Fruit fly (Drosophila melanogaster) whole organism, embryonic: ENCODE measurements around the gene CG13949.

Experiments
- B-H2 ChIP-seq: fragments of 200-800 bp; sonication (Bioruptor generic); optimal IDR thresholded peaks from 2 replicates; lab custom pipeline; 2018; ENCODE audit warnings: missing biosample characterization, mild to moderate bottlenecking, missing genetic modification characterization
- CG10366 ChIP-seq: fragments of 200-800 bp; sonication (Bioruptor generic); IDR thresholded peaks from 2 replicates; pipeline ENCODE4 v1.3.6; 2022; ENCODE audit warnings: missing biosample characterization, missing genetic modification characterization
- CG10462 ChIP-seq: fragments of 200-800 bp; sonication (Bioruptor generic); optimal IDR thresholded peaks from 2 replicates; lab custom pipeline; 2016; ENCODE audit warnings: missing biosample characterization, missing genetic modification characterization
- CG11085 ChIP-seq: fragments of 200-800 bp; sonication (Bioruptor generic); IDR thresholded peaks from 2 replicates; pipeline ENCODE4 v1.3.6; 2022; ENCODE audit warnings: missing biosample characterization, missing genetic modification characterization
- CG11560 ChIP-seq: fragments of 200-800 bp; sonication (Bioruptor generic); IDR thresholded peaks from 3 replicates; pipeline ENCODE4 v1.3.6; 2022; ENCODE audit warnings: missing biosample characterization, missing genetic modification characterization
- CG12104 ChIP-seq: fragments of 200-800 bp; sonication (Bioruptor generic); optimal IDR thresholded peaks from 3 replicates; lab custom pipeline; 2016; ENCODE audit warnings: missing biosample characterization, missing genetic modification characterization
- CG12299 ChIP-seq: fragments of 200-800 bp; sonication (Bioruptor generic); optimal IDR thresholded peaks from 2 replicates; lab custom pipeline; 2018; ENCODE audit warnings: missing biosample characterization, mild to moderate bottlenecking, missing genetic modification characterization
- CG12769 ChIP-seq: fragments of 200-800 bp; sonication (Bioruptor generic); optimal IDR thresholded peaks from 2 replicates; lab custom pipeline; 2019; ENCODE audit warnings: missing biosample characterization, mild to moderate bottlenecking, missing genetic modification characterization, moderate library complexity
- CG13287 ChIP-seq: fragments of 200-800 bp; sonication (Bioruptor generic); IDR thresholded peaks from 2 replicates; pipeline ENCODE4 v1.3.6; 2022; ENCODE audit warnings: missing biosample characterization, missing genetic modification characterization; ENCODE audit not compliant: partially characterized antibody
- CG14710 ChIP-seq: fragments of 200-800 bp; sonication (Bioruptor generic); optimal IDR thresholded peaks from 3 replicates; lab custom pipeline; 2019; ENCODE audit warnings: missing biosample characterization, mild to moderate bottlenecking, missing genetic modification characterization, moderate library complexity
- CG15269 ChIP-seq: fragments of 200-800 bp; sonication (Bioruptor generic); optimal IDR thresholded peaks from 2 replicates; lab custom pipeline; 2018; ENCODE audit warnings: missing biosample characterization, mild to moderate bottlenecking, missing genetic modification characterization, moderate library complexity
- CG1529 ChIP-seq: fragments of 200-800 bp; sonication (Bioruptor generic); optimal IDR thresholded peaks from 3 replicates; lab custom pipeline; 2018; ENCODE audit warnings: missing biosample characterization, missing genetic modification characterization
- CG17328 ChIP-seq: fragments of 200-800 bp; sonication (Bioruptor generic); IDR thresholded peaks from 2 replicates; pipeline ENCODE4 v1.3.6; 2022; ENCODE audit warnings: missing biosample characterization, missing genetic modification characterization
- CG17361 ChIP-seq: fragments of 200-800 bp; sonication (Bioruptor generic); IDR thresholded peaks from 3 replicates; pipeline ENCODE4 v1.3.6; 2022; ENCODE audit warnings: missing biosample characterization, missing genetic modification characterization
- CG18476 ChIP-seq: fragments of 200-800 bp; sonication (Bioruptor generic); optimal IDR thresholded peaks from 2 replicates; lab custom pipeline; 2016; ENCODE audit warnings: missing biosample characterization, mild to moderate bottlenecking, missing genetic modification characterization
- CG31441 ChIP-seq: fragments of 200-800 bp; sonication (Bioruptor generic); IDR thresholded peaks from 2 replicates; pipeline ENCODE4 v1.3.6; 2022; ENCODE audit warnings: missing biosample characterization, missing genetic modification characterization
- CG32532 ChIP-seq: fragments of 200-800 bp; sonication (Bioruptor generic); IDR thresholded peaks from 2 replicates; pipeline ENCODE4 v1.3.6; 2022; ENCODE audit warnings: missing biosample characterization, missing genetic modification characterization
- CG34224 ChIP-seq: fragments of 200-800 bp; sonication (Bioruptor generic); IDR thresholded peaks from 3 replicates; pipeline ENCODE4 v1.3.6; 2022; ENCODE audit warnings: missing biosample characterization, missing genetic modification characterization; ENCODE audit not compliant: partially characterized antibody
- CG4707 ChIP-seq: fragments of 200-800 bp; sonication (Bioruptor generic); optimal IDR thresholded peaks from 2 replicates; lab custom pipeline; 2018; ENCODE audit warnings: missing biosample characterization, mild to moderate bottlenecking, missing genetic modification characterization, moderate library complexity
- CG7745 ChIP-seq: fragments of 200-800 bp; sonication (Bioruptor generic); optimal IDR thresholded peaks from 2 replicates; lab custom pipeline; 2018; ENCODE audit warnings: missing biosample characterization, mild to moderate bottlenecking, missing genetic modification characterization, moderate library complexity
- CG8478 ChIP-seq: fragments of >200 bp; optimal IDR thresholded peaks from 2 replicates; lab custom pipeline; 2018
- Dip2 ChIP-seq: fragments of 200-800 bp; sonication (Bioruptor generic); IDR thresholded peaks from 2 replicates; pipeline ENCODE4 v1.3.6; 2022; ENCODE audit warnings: missing biosample characterization, missing genetic modification characterization
- Dip3 ChIP-seq: fragments of 200-800 bp; sonication (Bioruptor generic); optimal IDR thresholded peaks from 3 replicates; lab custom pipeline; 2016; ENCODE audit warnings: missing biosample characterization, missing genetic modification characterization
- Drgx ChIP-seq: fragments of 200-800 bp; sonication (Bioruptor generic); IDR thresholded peaks from 2 replicates; pipeline ENCODE4 v1.3.6; 2022; ENCODE audit warnings: missing biosample characterization, missing genetic modification characterization
- Hr3 ChIP-seq: fragments of 200-800 bp; sonication (Bioruptor generic); optimal IDR thresholded peaks from 3 replicates; lab custom pipeline; 2016; ENCODE audit warnings: missing biosample characterization, missing genetic modification characterization
- Hr78 ChIP-seq, 2 experiments: fragments of 200-800 bp in 1 of 2; fragments of >200 bp in 1 of 2; sonication (Bioruptor generic) in 1 of 2; optimal IDR thresholded peaks; 2 replicates each; lab custom pipeline; 2017 to 2019; ENCODE audit warnings: missing biosample characterization in 2 of 2, missing genetic modification characterization in 2 of 2, mild to moderate bottlenecking in 1 of 2, moderate library complexity in 1 of 2
- Hsf ChIP-seq: fragments of 200-800 bp; sonication (Bioruptor generic); optimal IDR thresholded peaks from 3 replicates; lab custom pipeline; 2016; ENCODE audit warnings: missing biosample characterization, missing genetic modification characterization
- Lpt ChIP-seq: fragments of >200 bp; optimal IDR thresholded peaks from 2 replicates; lab custom pipeline; 2018; ENCODE audit warnings: missing biosample characterization, missing genetic modification characterization
- MBD-R2 ChIP-seq: fragments of 200-800 bp; sonication (Bioruptor generic); IDR thresholded peaks from 2 replicates; pipeline ENCODE4 v1.3.6; 2022; ENCODE audit warnings: missing biosample characterization, missing genetic modification characterization
- NK7.1 ChIP-seq: fragments of 200-800 bp; sonication (Bioruptor generic); optimal IDR thresholded peaks from 3 replicates; lab custom pipeline; 2016; ENCODE audit warnings: missing biosample characterization, missing genetic modification characterization
- Side ChIP-seq: fragments of 200-800 bp; sonication (Bioruptor generic); optimal IDR thresholded peaks from 2 replicates; lab custom pipeline; 2016; ENCODE audit warnings: missing biosample characterization, missing genetic modification characterization
- TFAM ChIP-seq: fragments of 200-800 bp; sonication (Bioruptor generic); optimal IDR thresholded peaks from 2 replicates; lab custom pipeline; 2017; ENCODE audit warnings: missing biosample characterization, missing genetic modification characterization, inconsistent platforms
- amos ChIP-seq: fragments of 200-800 bp; sonication (Bioruptor generic); IDR thresholded peaks from 2 replicates; pipeline ENCODE4 v1.3.6; 2022; ENCODE audit warnings: missing biosample characterization, missing genetic modification characterization; ENCODE audit not compliant: partially characterized antibody
- bsh ChIP-seq, 2 experiments: fragments of 200-800 bp; sonication (Bioruptor generic); optimal IDR thresholded peaks; 2 replicates each; lab custom pipeline; 2017 to 2018; ENCODE audit warnings: mild to moderate bottlenecking in 2 of 2, missing biosample characterization in 2 of 2, missing genetic modification characterization in 2 of 2, moderate library complexity in 1 of 2
- chif ChIP-seq, 2 experiments: fragments of 200-800 bp; sonication (Bioruptor generic); optimal IDR thresholded peaks; 3 replicates each; lab custom pipeline; 2016; ENCODE audit warnings: missing biosample characterization in 2 of 2, missing genetic modification characterization in 2 of 2
- crc ChIP-seq: fragments of 200-800 bp; sonication (Bioruptor generic); optimal IDR thresholded peaks from 2 replicates; lab custom pipeline; 2016; ENCODE audit warnings: missing biosample characterization, missing genetic modification characterization
- da ChIP-seq: fragments of 200-800 bp; sonication (Bioruptor generic); optimal IDR thresholded peaks from 2 replicates; lab custom pipeline; 2016; ENCODE audit warnings: missing biosample characterization, missing genetic modification characterization
- en ChIP-seq: fragments of 200-800 bp; sonication (Bioruptor generic); optimal IDR thresholded peaks from 2 replicates; lab custom pipeline; 2016; ENCODE audit warnings: missing biosample characterization, missing genetic modification characterization
- esg ChIP-seq: fragments of 200-800 bp; sonication (Bioruptor generic); conservative IDR thresholded peaks from 2 replicates; pipeline ENCODE4 v1.3.6; 2022; ENCODE audit warnings: missing biosample characterization, missing genetic modification characterization
- gcm ChIP-seq: fragments of 200-800 bp; sonication (Bioruptor generic); optimal IDR thresholded peaks from 2 replicates; lab custom pipeline; 2019; ENCODE audit warnings: missing biosample characterization, mild to moderate bottlenecking, missing genetic modification characterization, moderate library complexity
- grau ChIP-seq: fragments of 200-800 bp; optimal IDR thresholded peaks from 3 replicates; lab custom pipeline; 2019; ENCODE audit warnings: missing biosample characterization, mild to moderate bottlenecking, missing genetic modification characterization, moderate library complexity
- gsb ChIP-seq: fragments of 200-800 bp; sonication (Bioruptor generic); IDR thresholded peaks from 2 replicates; pipeline ENCODE4 v1.3.6; 2022; ENCODE audit warnings: missing biosample characterization, missing genetic modification characterization
- lbe ChIP-seq: fragments of 200-800 bp; sonication (Bioruptor generic); optimal IDR thresholded peaks from 2 replicates; lab custom pipeline; 2016; ENCODE audit warnings: missing biosample characterization, mild to moderate bottlenecking, missing genetic modification characterization
- pnt ChIP-seq: fragments of 200-800 bp; sonication (Bioruptor generic); optimal IDR thresholded peaks from 3 replicates; lab custom pipeline; 2016; ENCODE audit warnings: missing biosample characterization, missing genetic modification characterization
- pum ChIP-seq: fragments of 200-800 bp; sonication (Bioruptor generic); optimal IDR thresholded peaks from 2 replicates; lab custom pipeline; 2016; ENCODE audit warnings: missing biosample characterization, missing genetic modification characterization
- sim ChIP-seq: fragments of 200-800 bp; sonication (Bioruptor generic); IDR thresholded peaks from 2 replicates; pipeline ENCODE4 v1.3.6; 2022; ENCODE audit warnings: missing biosample characterization, missing genetic modification characterization
- sna ChIP-seq: fragments of 200-800 bp; sonication (Bioruptor generic); IDR thresholded peaks from 2 replicates; pipeline ENCODE4 v1.3.6; 2022; ENCODE audit warnings: missing biosample characterization, missing genetic modification characterization; ENCODE audit not compliant: partially characterized antibody
- sug ChIP-seq: fragments of 200-800 bp; optimal IDR thresholded peaks from 2 replicates; lab custom pipeline; 2019; ENCODE audit warnings: missing biosample characterization, mild to moderate bottlenecking, missing genetic modification characterization, moderate library complexity
- unc-4 ChIP-seq: fragments of 200-800 bp; sonication (Bioruptor generic); IDR thresholded peaks from 2 replicates; pipeline ENCODE4 v1.3.6; 2022; ENCODE audit warnings: missing biosample characterization, missing genetic modification characterization; ENCODE audit not compliant: partially characterized antibody
- wor ChIP-seq: fragments of 200-800 bp; sonication (Bioruptor generic); IDR thresholded peaks from 2 replicates; pipeline ENCODE4 v1.3.6; 2022; ENCODE audit warnings: missing biosample characterization, missing genetic modification characterization

Gene CG13949

DNA sequence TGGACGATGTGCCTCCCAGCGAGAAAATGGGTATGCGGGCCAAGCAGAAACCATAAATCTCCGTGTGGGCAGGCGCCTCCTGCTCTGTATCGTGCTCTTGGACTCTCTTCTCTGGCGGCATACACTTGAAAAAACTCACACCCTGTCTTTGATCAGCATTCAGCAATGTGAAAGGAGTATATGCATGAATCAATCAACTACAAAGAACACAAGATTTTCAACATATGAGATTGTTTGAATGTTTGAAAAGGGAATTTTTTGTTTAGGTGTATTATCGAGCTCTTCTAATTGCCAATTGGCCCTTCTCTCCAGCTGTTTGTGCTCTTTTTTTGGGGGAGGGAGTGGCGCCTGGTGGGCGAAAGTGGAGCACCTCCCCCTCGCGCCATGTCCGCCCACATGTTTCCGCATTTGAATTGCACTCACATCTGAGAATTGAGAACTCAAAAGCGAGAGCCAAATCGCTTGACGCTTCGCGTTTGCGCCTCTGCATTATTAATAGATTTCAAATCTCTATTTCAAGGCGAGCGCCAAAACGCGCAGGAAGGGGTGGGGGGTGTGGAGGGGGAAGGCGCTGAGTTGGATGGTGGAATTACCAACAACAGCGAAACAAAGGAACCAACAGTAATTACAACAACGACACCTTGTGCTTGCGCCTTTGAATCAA is 9.7 kb upstream of the CG13949 start (continued):
- no peak for TF ChIP-seq unc-4 (GFP tag; lab: Robert Waterston, UW)
- TF ChIP-seq CG17328 (GFP tag; lab: Robert Waterston, UW): peak; percentile 84
- peak; percentile 83 for TF ChIP-seq Hsf
- TF ChIP-seq grau (tag; lab: Kevin White, UChicago): peak; percentile 86
- TF ChIP-seq CG7745 (tag; lab: Kevin White, UChicago): no peak
- no peak; the same call in none of the 2 replicates for TF ChIP-seq sim (GFP tag; lab: Robert Waterston, UW)
- peak; percentile 75 for TF ChIP-seq sug (tag; lab: Kevin White, UChicago)
- peak; percentile 72 for TF ChIP-seq B-H2 (GFP tag; lab: Kevin White, UChicago)
- peak; percentile 82 for TF ChIP-seq gsb (GFP tag; lab: Robert Waterston, UW)
- peak; percentile 62 for TF ChIP-seq da (GFP tag; lab: Kevin White, UChicago)
- peak; percentile 78 for TF ChIP-seq CG31441 (GFP tag; lab: Robert Waterston, UW)
- peak; percentile 72 for TF ChIP-seq gcm
- peak; percentile 64 for TF ChIP-seq CG12104 (GFP tag; lab: Kevin White, UChicago)
- TF ChIP-seq Hr78 (GFP tag; optimal IDR thresholded peaks at IDR 0.05; lab: Kevin White, UChicago): peak in 1 of 2 experiments; percentile 26
- peak; percentile 88 for TF ChIP-seq pnt
- TF ChIP-seq CG13287 (GFP tag; lab: Robert Waterston, UW): no peak
- peak; percentile 88 for TF ChIP-seq Side (GFP tag; lab: Kevin White, UChicago)
- peak; percentile 68 for TF ChIP-seq MBD-R2 (GFP tag; lab: Robert Waterston, UW)
- TF ChIP-seq esg (GFP tag; lab: Robert Waterston, UW): peak; percentile 82
- TF ChIP-seq bsh (GFP tag; optimal IDR thresholded peaks at IDR 0.05; lab: Kevin White, UChicago): peak; percentile 67 to 87
- peak; percentile 85 for TF ChIP-seq crc (GFP tag; lab: Kevin White, UChicago)
- peak; percentile 90 for TF ChIP-seq Drgx
- no peak for TF ChIP-seq TFAM (GFP tag; lab: Kevin White, UChicago)
- TF ChIP-seq CG11560 (tag; lab: Robert Waterston, UW): peak; percentile 78
- TF ChIP-seq wor (GFP tag; lab: Robert Waterston, UW): peak; percentile 82
- TF ChIP-seq CG18476 (GFP tag; lab: Kevin White, UChicago): peak; percentile 66
- TF ChIP-seq Hr3 (GFP tag; lab: Kevin White, UChicago): peak; percentile 84
- peak; percentile 92 for TF ChIP-seq CG10366 (GFP tag; lab: Robert Waterston, UW)
- no peak for TF ChIP-seq amos
- TF ChIP-seq CG14710: peak; percentile 55
- no peak for TF ChIP-seq sna (GFP tag; lab: Robert Waterston, UW)
- TF ChIP-seq NK7.1 (GFP tag; lab: Kevin White, UChicago): peak; percentile 83
- peak; percentile 83 for TF ChIP-seq pum (GFP tag; lab: Kevin White, UChicago)
- peak; percentile 78 for TF ChIP-seq en (GFP tag; lab: Kevin White, UChicago)
- TF ChIP-seq CG11085 (GFP tag; lab: Robert Waterston, UW): peak; percentile 76
- peak; percentile 26 for TF ChIP-seq lbe (GFP tag; lab: Kevin White, UChicago)
- peak; percentile 75 for TF ChIP-seq CG4707 (GFP tag; lab: Kevin White, UChicago)
- no peak for TF ChIP-seq CG8478 (lab: Kevin White, UChicago)
- no peak for TF ChIP-seq Lpt (GFP tag; lab: Kevin White, UChicago)
- TF ChIP-seq CG17361 (GFP tag; lab: Robert Waterston, UW): peak; percentile 71; the same call in 2 of the 3 replicates
- TF ChIP-seq CG1529 (GFP tag; lab: Kevin White, UChicago): peak; percentile 79
- TF ChIP-seq CG10462 (GFP tag; lab: Kevin White, UChicago): peak; percentile 16
- TF ChIP-seq CG12769: peak; percentile 95
- peak; percentile 85 to 87 for TF ChIP-seq chif (GFP tag; optimal IDR thresholded peaks at IDR 0.05; lab: Kevin White, UChicago)
- peak; percentile 41 for TF ChIP-seq CG12299 (tag; lab: Kevin White, UChicago)
- peak; percentile 94 for TF ChIP-seq CG32532 (GFP tag; lab: Robert Waterston, UW)
- TF ChIP-seq CG15269 (tag; lab: Kevin White, UChicago): peak; percentile 90
- TF ChIP-seq CG34224 (GFP tag; lab: Robert Waterston, UW): no peak
- TF ChIP-seq Dip2: no peak
- peak; percentile 69 for TF ChIP-seq Dip3 (GFP tag; lab: Kevin White, UChicago)
